Worm (Caenorhabditis elegans): ENCODE measurements around the gene C43G2.3.

The C43G2.3 gene

DNA sequence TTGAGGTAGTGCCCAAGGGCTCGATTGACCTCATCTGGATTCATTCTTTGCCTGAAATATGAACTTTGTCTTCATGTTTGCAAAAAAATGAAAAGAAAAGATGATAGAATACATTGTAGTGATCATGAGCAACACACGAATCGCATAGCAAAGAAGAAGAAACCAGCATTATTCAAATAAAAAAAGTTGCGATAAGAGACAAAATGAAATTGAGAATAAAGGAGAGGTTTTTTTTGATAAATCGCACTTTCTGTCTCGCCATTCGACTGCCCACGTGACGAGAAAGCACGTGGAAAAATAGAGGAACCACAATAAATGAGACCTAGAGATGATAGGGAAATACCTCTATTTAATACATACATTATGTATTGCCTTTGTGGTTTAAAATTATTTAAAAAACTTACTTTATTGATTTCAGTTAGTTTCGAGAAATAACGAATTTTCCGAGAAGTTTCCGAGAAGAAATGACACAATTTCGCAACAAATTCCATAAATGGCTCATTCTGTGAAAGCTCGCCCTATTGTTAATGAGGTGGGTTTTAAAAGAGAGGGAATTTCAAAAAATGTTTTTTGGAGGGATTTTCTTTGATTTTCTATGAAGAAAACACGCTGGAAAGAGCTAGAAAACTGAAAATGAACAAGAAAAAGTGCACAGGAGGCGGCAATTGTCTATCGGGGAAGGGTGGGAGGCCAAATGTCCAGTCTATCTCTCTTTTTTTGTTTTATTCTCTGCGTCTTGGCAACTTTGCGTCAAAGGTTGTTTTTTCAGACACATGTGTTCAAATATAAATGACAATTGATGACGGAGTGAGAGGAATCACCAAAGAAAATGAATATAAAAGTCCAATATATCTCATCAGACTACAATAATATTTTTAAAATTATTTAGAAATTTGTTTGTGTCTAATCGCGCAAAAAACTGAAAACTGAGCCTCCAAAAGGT, 22.4 kb upstream of the C43G2.3 start, which contains the start of gene paqr-1:
TSS of gene paqr-1 (minus strand) at position 51 of the 943 bp plus-strand sequence.
- TF ChIP-seq mml-1 (tag; optimal IDR thresholded peaks at IDR 0.05), result no peak
- no peak for TF ChIP-seq aly-2 (tag; optimal IDR thresholded peaks at IDR 0.05)
- no peak for TF ChIP-seq sea-2 (GFP tag; optimal IDR thresholded peaks at IDR 0.05)
- TF ChIP-seq nfya-1 (tag; optimal IDR thresholded peaks at IDR 0.05; ENCODE audit: insufficient read depth), result peak; percentile 37
- TF ChIP-seq elt-3 (tag; optimal IDR thresholded peaks at IDR 0.05), result no peak
- TF ChIP-seq egl-5 (tag; optimal IDR thresholded peaks at IDR 0.05), result peak; percentile 77
- TF ChIP-seq snpc-4 (tag; optimal IDR thresholded peaks at IDR 0.05), result no peak
- no peak for TF ChIP-seq ZK546.5 (tag; optimal IDR thresholded peaks at IDR 0.05)
- no peak for TF ChIP-seq ama-1 (optimal IDR thresholded peaks at IDR 0.05)
- TF ChIP-seq lin-39 (tag; optimal IDR thresholded peaks at IDR 0.05), result peak; percentile 16
- no peak for TF ChIP-seq nhr-23 (tag; optimal IDR thresholded peaks at IDR 0.05)
- TF ChIP-seq nhr-28 (tag; optimal IDR thresholded peaks at IDR 0.05), result no peak
- TF ChIP-seq nhr-43 (tag; optimal IDR thresholded peaks at IDR 0.05; ENCODE audit: poor library complexity, severe bottlenecking), result no peak
- TF ChIP-seq pqm-1 (tag; optimal IDR thresholded peaks at IDR 0.05), result peak; percentile 29
- TF ChIP-seq pha-4 (tag; optimal IDR thresholded peaks at IDR 0.05), result peak; percentile 6
- no peak for TF ChIP-seq elt-1 (tag; optimal IDR thresholded peaks at IDR 0.05)
- TF ChIP-seq tbx-2 (tag; optimal IDR thresholded peaks at IDR 0.05), result no peak
- TF ChIP-seq fkh-10 (GFP tag; optimal IDR thresholded peaks at IDR 0.05), result no peak
- no peak for TF ChIP-seq zag-1 (tag; optimal IDR thresholded peaks at IDR 0.05)
- TF ChIP-seq R02D3.7 (tag; optimal IDR thresholded peaks at IDR 0.05), result no peak
- TF ChIP-seq mdl-1 (tag; optimal IDR thresholded peaks at IDR 0.05), result peak; percentile 41
- TF ChIP-seq ceh-82 (tag; optimal IDR thresholded peaks at IDR 0.05), result no peak
- TF ChIP-seq nhr-237 (tag; optimal IDR thresholded peaks at IDR 0.05), result no peak
- TF ChIP-seq egl-27 (tag; optimal IDR thresholded peaks at IDR 0.05), result no peak
- TF ChIP-seq ztf-11 (tag; optimal IDR thresholded peaks at IDR 0.05), result no peak
- TF ChIP-seq lsy-12 (tag; optimal IDR thresholded peaks at IDR 0.05), result no peak
- no peak for TF ChIP-seq nhr-67 (tag; optimal IDR thresholded peaks at IDR 0.05)
- TF ChIP-seq ceh-16 (tag; optimal IDR thresholded peaks at IDR 0.05), result no peak
- TF ChIP-seq nhr-25 (tag; optimal IDR thresholded peaks at IDR 0.05), result no peak
- TF ChIP-seq unc-62 (GFP tag; optimal IDR thresholded peaks at IDR 0.05), result no peak
- no peak for TF ChIP-seq hmg-11 (tag; optimal IDR thresholded peaks at IDR 0.05)
- no peak for TF ChIP-seq nhr-11 (tag; optimal IDR thresholded peaks at IDR 0.05)
- TF ChIP-seq ztf-4 (tag; optimal IDR thresholded peaks at IDR 0.05), result no peak
- TF ChIP-seq daf-12 (tag; optimal IDR thresholded peaks at IDR 0.05), result no peak
- TF ChIP-seq nhr-12 (tag; optimal IDR thresholded peaks at IDR 0.05), result no peak
- TF ChIP-seq unc-39 (tag; optimal IDR thresholded peaks at IDR 0.05), result no peak
- peak; percentile 53 for TF ChIP-seq lin-15B (tag; optimal IDR thresholded peaks at IDR 0.05)
- TF ChIP-seq eor-1 (tag; optimal IDR thresholded peaks at IDR 0.05), result no peak
- TF ChIP-seq jun-1 (tag; optimal IDR thresholded peaks at IDR 0.05), result no peak
- TF ChIP-seq fos-1 (tag; optimal IDR thresholded peaks at IDR 0.05), result peak; percentile 6
- no peak for TF ChIP-seq nhr-76 (tag; optimal IDR thresholded peaks at IDR 0.05)
- TF ChIP-seq ceh-9 (tag; optimal IDR thresholded peaks at IDR 0.05), result no peak
- TF ChIP-seq skn-1 (tag; optimal IDR thresholded peaks at IDR 0.05), result no peak
- TF ChIP-seq fkh-2 (tag; optimal IDR thresholded peaks at IDR 0.05), result no peak
- peak; percentile 0 for TF ChIP-seq elt-2 (tag; optimal IDR thresholded peaks at IDR 0.05)
- no peak for TF ChIP-seq nhr-77 (tag; optimal IDR thresholded peaks at IDR 0.05)
- TF ChIP-seq ceh-28 (tag; optimal IDR thresholded peaks at IDR 0.05), result no peak

Data from whole organism, L3 larva.